Worm (Caenorhabditis elegans) whole organism, young adult: ENCODE results near the gene F59A1.12.

Experiments used
- lin-35 ChIP-seq, 3 experiments: fragments of 150-350 bp in 2 of 3; sonication (generic microtip) in 1 of 3; optimal IDR thresholded peaks; 2 replicates each; lab custom pipeline; 2014 to 2018; ENCODE audit warnings: missing biosample characterization in 3 of 3, missing genetic modification characterization in 3 of 3, missing genetic modification reagents in 3 of 3
- tbp1 ChIP-seq: fragments of 200-800 bp; sonication (Bioruptor generic); optimal IDR thresholded peaks from 2 replicates; lab custom pipeline; 2018; ENCODE audit warnings: mild to moderate bottlenecking, missing genetic modification characterization, missing compliant biosample characterization

- no peak for TF ChIP-seq tbp1 (GFP tag; lab: Kevin White, UChicago)
- TF ChIP-seq lin-35 (GFP tag; optimal IDR thresholded peaks at IDR 0.05; lab: Kevin White, UChicago): no peak
Measured at ce11 chrV:17655205-17655604, 12.4 kb downstream of the F59A1.12 start.
